Fruit fly (Drosophila melanogaster): ENCODE results near the gene CG34298.

DNA sequence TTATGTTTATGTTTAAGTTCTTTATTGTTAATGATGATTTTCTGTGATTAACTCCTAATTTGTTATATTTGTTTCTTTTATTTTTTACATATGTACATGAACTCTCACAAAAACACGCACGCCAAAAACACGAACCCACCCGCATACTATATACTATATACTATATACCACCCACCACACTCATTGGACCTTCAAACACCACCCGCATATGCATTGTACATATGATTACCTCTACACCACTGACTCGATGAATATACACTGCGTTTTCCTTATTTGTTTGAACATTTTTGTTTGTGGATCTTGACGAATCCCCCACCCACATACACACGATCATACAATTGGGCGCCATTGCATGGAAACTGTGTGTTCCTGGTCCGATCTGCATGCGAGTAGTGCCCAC, 32.7 kb downstream of the CG34298 start:
- TF ChIP-seq EcR (GFP tag; optimal IDR thresholded peaks at IDR 0.05) (no peak), pan (optimal IDR thresholded peaks at IDR 0.05) (no peak)

All from whole organism.